Worm (Caenorhabditis elegans) whole organism, L1 larva: ENCODE data around the gene fdgt-1.

ENCODE experiments used
- C16A3.4 ChIP-seq: fragments of 150-350 bp; optimal IDR thresholded peaks from 2 replicates; lab custom pipeline; 2014; ENCODE audit warnings: missing biosample characterization, missing genetic modification characterization
- F16B12.6 ChIP-seq: fragments of 150-350 bp; optimal IDR thresholded peaks from 2 replicates; lab custom pipeline; 2014; ENCODE audit warnings: missing biosample characterization, missing genetic modification characterization
- Y116A8C.19 ChIP-seq: sonication (generic microtip); optimal IDR thresholded peaks from 2 replicates; lab custom pipeline; 2016; ENCODE audit warnings: missing compliant biosample characterization, missing genetic modification characterization, borderline replicate concordance
- aha-1 ChIP-seq: fragments of 150-350 bp; optimal IDR thresholded peaks from 2 replicates; lab custom pipeline; 2014; ENCODE audit warnings: missing biosample characterization, missing genetic modification characterization
- alr-1 ChIP-seq: fragments of 200-800 bp; sonication (Bioruptor generic); optimal IDR thresholded peaks from 2 replicates; lab custom pipeline; 2018; ENCODE audit warnings: borderline replicate concordance, mild to moderate bottlenecking, missing genetic modification characterization, missing compliant biosample characterization
- aly-2 ChIP-seq: fragments of 150-350 bp; optimal IDR thresholded peaks from 2 replicates; lab custom pipeline; 2014; ENCODE audit warnings: missing biosample characterization, missing genetic modification characterization
- blmp-1 ChIP-seq: fragments of 150-350 bp; optimal IDR thresholded peaks from 2 replicates; lab custom pipeline; 2014; ENCODE audit warnings: missing biosample characterization, missing genetic modification characterization
- ceh-8 ChIP-seq: fragments of 200-800 bp; sonication (Bioruptor generic); optimal IDR thresholded peaks from 2 replicates; lab custom pipeline; 2018; ENCODE audit warnings: mild to moderate bottlenecking, missing genetic modification characterization, moderate library complexity, missing compliant biosample characterization
- ceh-82 ChIP-seq, 3 experiments: fragments of 150-350 bp in 1 of 3; sonication (generic microtip) in 2 of 3; optimal IDR thresholded peaks; 2 replicates each; lab custom pipeline; 2014 to 2017; ENCODE audit warnings: missing biosample characterization in 3 of 3, missing genetic modification characterization in 3 of 3
- ceh-90 ChIP-seq: sonication (generic microtip); optimal IDR thresholded peaks from 2 replicates; lab custom pipeline; 2016; ENCODE audit warnings: missing genetic modification characterization, missing compliant biosample characterization
- dpl-1 ChIP-seq, 3 experiments: fragments of 150-350 bp in 2 of 3; sonication (generic microtip) in 1 of 3; optimal IDR thresholded peaks; 2 replicates each; lab custom pipeline; 2014 to 2017; ENCODE audit warnings: missing biosample characterization in 3 of 3, missing genetic modification characterization in 3 of 3, missing genetic modification reagents in 3 of 3
- dsc-1 ChIP-seq: sonication (generic microtip); optimal IDR thresholded peaks from 2 replicates; lab custom pipeline; 2016; ENCODE audit warnings: mild to moderate bottlenecking, missing genetic modification characterization, missing compliant biosample characterization
- efl-1 ChIP-seq, 4 experiments: fragments of 150-350 bp; optimal IDR thresholded peaks in 3 of 4; peaks in 1 of 4; 1 replicate in 1 of 4; 2 replicates in 3 of 4; lab custom pipeline; 2014; ENCODE audit warnings: missing biosample characterization in 2 of 4, missing genetic modification characterization in 2 of 4, missing genetic modification reagents in 2 of 4
- efl-3 ChIP-seq: fragments of 200-800 bp; sonication (Bioruptor generic); optimal IDR thresholded peaks from 2 replicates; lab custom pipeline; 2018; ENCODE audit warnings: mild to moderate bottlenecking, missing genetic modification characterization, missing compliant biosample characterization
- egl-13 ChIP-seq: sonication (generic microtip); optimal IDR thresholded peaks from 2 replicates; lab custom pipeline; 2016; ENCODE audit warnings: missing genotype, missing genetic modification reagents, missing genetic modification characterization, missing compliant biosample characterization
- elt-3 ChIP-seq, 6 experiments: fragments of 150-350 bp in 1 of 6; sonication (generic microtip); optimal IDR thresholded peaks; 2 replicates each; lab custom pipeline; 2017 to 2018; ENCODE audit warnings: missing biosample characterization in 6 of 6, missing genetic modification characterization in 6 of 6, inconsistent platforms in 1 of 6
- ets-5 ChIP-seq: fragments of 200-800 bp; sonication (Bioruptor generic); IDR thresholded peaks from 2 replicates; pipeline ENCODE4 v1.3.6; 2022; ENCODE audit warnings: missing genetic modification characterization, missing compliant biosample characterization
- fkh-10 ChIP-seq: sonication (generic microtip); optimal IDR thresholded peaks from 2 replicates; lab custom pipeline; 2017; ENCODE audit warnings: missing biosample characterization, missing genetic modification reagents, missing genetic modification characterization
- fkh-8 ChIP-seq: sonication (generic microtip); optimal IDR thresholded peaks from 2 replicates; lab custom pipeline; 2016; ENCODE audit warnings: mild to moderate bottlenecking, missing genetic modification characterization, missing compliant biosample characterization
- grh-1 ChIP-seq: fragments of 200-800 bp; sonication (Bioruptor generic); IDR thresholded peaks from 2 replicates; pipeline ENCODE4 v1.3.6; 2022; ENCODE audit warnings: missing genetic modification reagents, missing genetic modification characterization, missing compliant biosample characterization
- hlh-17 ChIP-seq: fragments of 200-800 bp; sonication (Bioruptor generic); optimal IDR thresholded peaks from 2 replicates; lab custom pipeline; 2018; ENCODE audit warnings: missing genetic modification characterization, mild to moderate bottlenecking, missing compliant biosample characterization, moderate library complexity, borderline replicate concordance
- hpl-2 ChIP-seq: fragments of 150-350 bp; optimal IDR thresholded peaks from 2 replicates; lab custom pipeline; 2014; ENCODE audit warnings: missing biosample characterization, missing genetic modification reagents, missing genetic modification characterization
- irx-1 ChIP-seq: sonication (generic microtip); optimal IDR thresholded peaks from 2 replicates; lab custom pipeline; 2016; ENCODE audit warnings: missing genetic modification characterization, missing compliant biosample characterization
- isw-1 ChIP-seq: fragments of 200-800 bp; sonication (Bioruptor generic); IDR thresholded peaks from 2 replicates; pipeline ENCODE4 v1.3.6; 2022; ENCODE audit warnings: missing genetic modification characterization, missing compliant biosample characterization
- jun-1 ChIP-seq: fragments of 150-350 bp; optimal IDR thresholded peaks from 2 replicates; lab custom pipeline; 2014; ENCODE audit warnings: missing biosample characterization, missing genetic modification reagents, missing genetic modification characterization
- lin-13 ChIP-seq: fragments of 150-350 bp; optimal IDR thresholded peaks from 2 replicates; lab custom pipeline; 2014; ENCODE audit warnings: missing biosample characterization, missing genetic modification reagents, missing genetic modification characterization
- lin-15B ChIP-seq: fragments of 150-350 bp; sonication (generic microtip); optimal IDR thresholded peaks from 3 replicates; lab custom pipeline; 2014; ENCODE audit warnings: missing biosample characterization, missing genetic modification characterization
- lin-35 ChIP-seq, 2 experiments: fragments of 150-350 bp; optimal IDR thresholded peaks; 2 replicates each; lab custom pipeline; 2014; ENCODE audit warnings: missing biosample characterization in 2 of 2, missing genetic modification characterization in 2 of 2, missing genetic modification reagents in 2 of 2
- lin-39 ChIP-seq: fragments of 150-350 bp; optimal IDR thresholded peaks from 2 replicates; lab custom pipeline; 2014; ENCODE audit warnings: missing biosample characterization, missing genetic modification reagents, missing genetic modification characterization
- lir-3 ChIP-seq: sonication (generic microtip); optimal IDR thresholded peaks from 2 replicates; lab custom pipeline; 2016; ENCODE audit warnings: mild to moderate bottlenecking, missing genetic modification characterization, moderate library complexity, missing compliant biosample characterization; ENCODE audit not compliant: poor library complexity
- lsy-2 ChIP-seq, 2 experiments: fragments of 150-350 bp; optimal IDR thresholded peaks; 2 replicates each; lab custom pipeline; 2014; ENCODE audit warnings: missing biosample characterization in 2 of 2, missing genetic modification characterization in 2 of 2
- mdl-1 ChIP-seq, 2 experiments: fragments of 150-350 bp; optimal IDR thresholded peaks; 2 replicates each; lab custom pipeline; 2014 to 2017; ENCODE audit warnings: missing biosample characterization in 2 of 2, missing genetic modification characterization in 2 of 2, inconsistent platforms in 1 of 2
- mep-1 ChIP-seq: fragments of 150-350 bp; optimal IDR thresholded peaks from 2 replicates; lab custom pipeline; 2014; ENCODE audit warnings: missing biosample characterization, missing genetic modification characterization
- nhr-12 ChIP-seq: sonication (generic microtip); optimal IDR thresholded peaks from 2 replicates; lab custom pipeline; 2017; ENCODE audit warnings: missing biosample characterization, missing genetic modification characterization
- nhr-20 ChIP-seq: sonication (generic microtip); optimal IDR thresholded peaks from 2 replicates; lab custom pipeline; 2016; ENCODE audit warnings: mild to moderate bottlenecking, missing genetic modification characterization, missing compliant biosample characterization
- nhr-71 ChIP-seq: sonication (generic microtip); optimal IDR thresholded peaks from 2 replicates; lab custom pipeline; 2016; ENCODE audit warnings: mild to moderate bottlenecking, missing genetic modification characterization, moderate library complexity, missing compliant biosample characterization
- nhr-76 ChIP-seq: sonication (generic microtip); optimal IDR thresholded peaks from 2 replicates; lab custom pipeline; 2017; ENCODE audit warnings: missing biosample characterization, missing genetic modification characterization
- nhr-84 ChIP-seq: sonication (generic microtip); optimal IDR thresholded peaks from 2 replicates; lab custom pipeline; 2017; ENCODE audit warnings: missing biosample characterization, missing genetic modification characterization
- nhr-85 ChIP-seq: sonication (generic microtip); peaks from one replicate; lab custom pipeline; 2016; ENCODE audit warnings: missing genetic modification characterization, inconsistent platforms, missing compliant biosample characterization
- pax-3 ChIP-seq: fragments of 200-800 bp; sonication (Bioruptor generic); optimal IDR thresholded peaks from 2 replicates; lab custom pipeline; 2018; ENCODE audit warnings: mild to moderate bottlenecking, missing genetic modification characterization, moderate library complexity, missing compliant biosample characterization
- snpc-4 ChIP-seq: fragments of 150-350 bp; optimal IDR thresholded peaks from 2 replicates; lab custom pipeline; 2014; ENCODE audit warnings: missing biosample characterization, missing genetic modification characterization
- snu-23 ChIP-seq: sonication (generic microtip); optimal IDR thresholded peaks from 2 replicates; lab custom pipeline; 2016; ENCODE audit warnings: missing genetic modification characterization, missing compliant biosample characterization
- sptf-1 ChIP-seq: fragments of 150-350 bp; optimal IDR thresholded peaks from 2 replicates; lab custom pipeline; 2014; ENCODE audit warnings: missing biosample characterization, missing genetic modification characterization
- unc-130 ChIP-seq: fragments of 150-350 bp; optimal IDR thresholded peaks from 2 replicates; lab custom pipeline; 2017; ENCODE audit warnings: missing biosample characterization, missing genetic modification characterization, inconsistent platforms
- unc-62 ChIP-seq: fragments of 150-350 bp; optimal IDR thresholded peaks from 2 replicates; lab custom pipeline; 2014; ENCODE audit warnings: missing biosample characterization, missing genetic modification reagents, missing genetic modification characterization
- unc-86 ChIP-seq: sonication (generic microtip); optimal IDR thresholded peaks from 2 replicates; lab custom pipeline; 2016; ENCODE audit warnings: missing genetic modification characterization, missing compliant biosample characterization
- vab-15 ChIP-seq: sonication (generic microtip); optimal IDR thresholded peaks from 2 replicates; lab custom pipeline; 2017; ENCODE audit warnings: missing genotype, mild to moderate bottlenecking, missing genetic modification characterization, missing compliant biosample characterization
- xbp-1 ChIP-seq: sonication (generic microtip); optimal IDR thresholded peaks from 2 replicates; lab custom pipeline; 2016; ENCODE audit warnings: missing genetic modification characterization, missing compliant biosample characterization
- zag-1 ChIP-seq: fragments of 150-350 bp; optimal IDR thresholded peaks from 2 replicates; lab custom pipeline; 2014; ENCODE audit warnings: missing biosample characterization, missing genetic modification characterization
- ztf-4 ChIP-seq: fragments of 150-350 bp; optimal IDR thresholded peaks from 2 replicates; lab custom pipeline; 2014; ENCODE audit warnings: missing biosample characterization, missing genetic modification characterization

The fdgt-1 gene

ce11 chrII:1519867-1520266 lies 15.5 kb downstream of the fdgt-1 start (continued):
- TF ChIP-seq pax-3 (tag; lab: Kevin White, UChicago), result no peak
- TF ChIP-seq elt-3 (tag; optimal IDR thresholded peaks at IDR 0.05; lab: Kevin White, UChicago), result no peak
- TF ChIP-seq nhr-20 (tag; lab: Kevin White, UChicago), result no peak
- TF ChIP-seq aly-2, result no peak
- no peak for TF ChIP-seq blmp-1 (tag; lab: Kevin White, UChicago)
- TF ChIP-seq aha-1 (tag; lab: Kevin White, UChicago), result no peak
- peak; percentile 15 for TF ChIP-seq egl-13 (tag; lab: Kevin White, UChicago)
- no peak for TF ChIP-seq unc-62
- TF ChIP-seq ets-5 (GFP tag; lab: Robert Waterston, UW), result no peak
- TF ChIP-seq lin-39 (tag; lab: Kevin White, UChicago), result no peak
- TF ChIP-seq nhr-76 (tag; lab: Kevin White, UChicago), result no peak
- TF ChIP-seq F16B12.6 (tag; lab: Kevin White, UChicago), result no peak
- TF ChIP-seq mep-1 (tag; lab: Kevin White, UChicago), result no peak
- no peak for TF ChIP-seq irx-1 (tag; lab: Kevin White, UChicago)
- TF ChIP-seq nhr-71 (tag; lab: Kevin White, UChicago), result peak; percentile 35
- no peak for TF ChIP-seq unc-130 (tag; lab: Kevin White, UChicago)
- TF ChIP-seq xbp-1, result no peak
- TF ChIP-seq lsy-2 (tag; optimal IDR thresholded peaks at IDR 0.05; lab: Kevin White, UChicago), result peak in 1 of 2 experiments; percentile 36
- no peak for TF ChIP-seq Y116A8C.19 (tag; lab: Kevin White, UChicago)
- no peak for TF ChIP-seq ztf-4 (tag; lab: Kevin White, UChicago)
- TF ChIP-seq hpl-2 (GFP tag; lab: Kevin White, UChicago), result no peak
- TF ChIP-seq isw-1 (GFP tag; lab: Robert Waterston, UW), result no peak
- no peak for TF ChIP-seq mdl-1 (tag; optimal IDR thresholded peaks at IDR 0.05; lab: Kevin White, UChicago)
- peak; percentile 15 for TF ChIP-seq fkh-10 (GFP tag; lab: Kevin White, UChicago)
- TF ChIP-seq C16A3.4 (tag; lab: Kevin White, UChicago), result no peak
- TF ChIP-seq dsc-1, result peak; percentile 74
- TF ChIP-seq snpc-4, result no peak
- no peak for TF ChIP-seq grh-1 (GFP tag; lab: Robert Waterston, UW)
- no peak for TF ChIP-seq lir-3 (tag; lab: Kevin White, UChicago)
- TF ChIP-seq nhr-85 (tag; lab: Kevin White, UChicago), result no peak
- TF ChIP-seq sptf-1 (tag; lab: Kevin White, UChicago), result no peak
- TF ChIP-seq fkh-8, result peak; percentile 52
- peak; percentile 33 for TF ChIP-seq lin-13 (GFP tag; lab: Kevin White, UChicago)
- TF ChIP-seq unc-86 (tag; lab: Kevin White, UChicago), result no peak
- TF ChIP-seq efl-1 (optimal IDR thresholded peaks at IDR 0.05; lab: Kevin White, UChicago), result peak; percentile 12 to 20
- TF ChIP-seq efl-1 (GFP tag; optimal IDR thresholded peaks at IDR 0.05 in 1 of 2; lab: Kevin White, UChicago), result peak in 1 of 2 experiments; percentile 89
- TF ChIP-seq dpl-1 (GFP tag; optimal IDR thresholded peaks at IDR 0.05; lab: Kevin White, UChicago), result peak in 1 of 3 experiments; percentile 20
- no peak for TF ChIP-seq alr-1 (tag; lab: Kevin White, UChicago)
- no peak for TF ChIP-seq jun-1 (tag; lab: Kevin White, UChicago)
- peak in 1 of 2 experiments; percentile 33 for TF ChIP-seq lin-35 (GFP tag; optimal IDR thresholded peaks at IDR 0.05; lab: Kevin White, UChicago)
- no peak for TF ChIP-seq lin-15B (tag; lab: Kevin White, UChicago)
- no peak for TF ChIP-seq nhr-84 (tag; lab: Kevin White, UChicago)
- no peak for TF ChIP-seq hlh-17 (GFP tag; lab: Kevin White, UChicago)
- TF ChIP-seq snu-23 (GFP tag; lab: Kevin White, UChicago), result peak; percentile 48
- TF ChIP-seq ceh-82 (tag; optimal IDR thresholded peaks at IDR 0.05; lab: Kevin White, UChicago), result peak in 1 of 3 experiments; percentile 13
- no peak for TF ChIP-seq ceh-90
- TF ChIP-seq ceh-8 (GFP tag; lab: Kevin White, UChicago), result no peak
- no peak for TF ChIP-seq zag-1
- no peak for TF ChIP-seq nhr-12 (tag; lab: Kevin White, UChicago)
- no peak for TF ChIP-seq efl-3 (GFP tag; lab: Kevin White, UChicago)
- TF ChIP-seq vab-15 (tag; lab: Kevin White, UChicago), result no peak
